Worm (Caenorhabditis elegans) whole organism, L4 larva: Measurements from ENCODE around the gene emc-2.
"Not testable (repeated sequence)": the region's sequence is repeated elsewhere in the genome, so short reads cannot be mapped to it uniquely, and the experiment has no call there.

ENCODE experiments used
- F37D6.2 ChIP-seq: sonication (generic microtip); optimal IDR thresholded peaks from 2 replicates; lab custom pipeline; 2016; ENCODE audit warnings: mild to moderate bottlenecking, missing genetic modification characterization, missing compliant biosample characterization
- T20F7.1 ChIP-seq: fragments of 200-800 bp; sonication (Bioruptor generic); optimal IDR thresholded peaks from 2 replicates; lab custom pipeline; 2018; ENCODE audit warnings: mild to moderate bottlenecking, missing genetic modification characterization, missing compliant biosample characterization
- aly-2 ChIP-seq: sonication (generic microtip); optimal IDR thresholded peaks from 2 replicates; lab custom pipeline; 2018; ENCODE audit warnings: missing biosample characterization, missing genetic modification characterization
- mdl-1 ChIP-seq, 2 experiments: fragments of 150-350 bp in 1 of 2; sonication (generic microtip) in 1 of 2; optimal IDR thresholded peaks; 2 replicates each; lab custom pipeline; 2014 to 2017; ENCODE audit warnings: missing biosample characterization in 2 of 2, missing genetic modification characterization in 2 of 2
- nhr-11 ChIP-seq: fragments of 150-350 bp; optimal IDR thresholded peaks from 2 replicates; lab custom pipeline; 2014; ENCODE audit warnings: missing biosample characterization, missing genetic modification characterization
- nhr-76 ChIP-seq: fragments of 150-350 bp; optimal IDR thresholded peaks from 2 replicates; lab custom pipeline; 2014; ENCODE audit warnings: missing biosample characterization, missing genetic modification characterization
- nhr-77 ChIP-seq: fragments of 150-350 bp; optimal IDR thresholded peaks from 2 replicates; lab custom pipeline; 2014; ENCODE audit warnings: missing biosample characterization, missing genetic modification characterization
- php-3 ChIP-seq: fragments of 200-800 bp; sonication (Bioruptor generic); IDR thresholded peaks from 2 replicates; pipeline ENCODE4 v1.3.6; 2022; ENCODE audit warnings: missing genetic modification reagents, missing genetic modification characterization, missing compliant biosample characterization
- snpc-4 ChIP-seq: fragments of 150-350 bp; optimal IDR thresholded peaks from 2 replicates; lab custom pipeline; 2014; ENCODE audit warnings: missing biosample characterization, missing genetic modification characterization
- tag-97 ChIP-seq: fragments of 200-800 bp; sonication (Bioruptor generic); IDR thresholded peaks from 2 replicates; pipeline ENCODE4 v1.3.6; 2022; ENCODE audit warnings: missing genetic modification characterization, missing compliant biosample characterization
- unc-62 ChIP-seq, 3 experiments: fragments of 150-350 bp in 1 of 3; sonication (generic microtip); optimal IDR thresholded peaks in 2 of 3; peaks in 1 of 3; 1 replicate in 1 of 3; 2 replicates in 2 of 3; lab custom pipeline; 2014 to 2017; ENCODE audit warnings: missing biosample characterization in 3 of 3, missing genetic modification characterization in 3 of 3, missing genetic modification reagents in 3 of 3, missing genotype in 1 of 3

ce11 chrII:1278350-1278749 is 27.6 kb downstream of the emc-2 start, which contains the start of gene srz-63:
- TF ChIP-seq tag-97 (GFP tag; lab: Robert Waterston, UW); nhr-76 (tag; lab: Kevin White, UChicago); unc-62 (GFP tag; optimal IDR thresholded peaks at IDR 0.05 in 1 of 2; lab: Kevin White, UChicago); unc-62 (tag; optimal IDR thresholded peaks at IDR 0.05; lab: Kevin White, UChicago); nhr-11 (tag; lab: Kevin White, UChicago); snpc-4 (tag; lab: Kevin White, UChicago); mdl-1 (tag; optimal IDR thresholded peaks at IDR 0.05; lab: Kevin White, UChicago); php-3 (GFP tag; lab: Robert Waterston, UW); nhr-77 (tag; lab: Kevin White, UChicago); T20F7.1 (GFP tag; lab: Kevin White, UChicago); aly-2 (tag; lab: Kevin White, UChicago); F37D6.2 (tag; lab: Kevin White, UChicago): not testable (repeated sequence)
